Fruit fly (Drosophila melanogaster) whole organism, embryonic: ENCODE data around the gene Gga.

Experiments
- Awh ChIP-seq: fragments of 200-800 bp; sonication (Bioruptor generic); IDR thresholded peaks from 2 replicates; pipeline ENCODE4, ENCODE4 v1.3.6; 2022; ENCODE audit warnings: missing biosample characterization, missing genetic modification characterization
- CG10267 ChIP-seq: fragments of 200-800 bp; sonication (Bioruptor generic); optimal IDR thresholded peaks from 2 replicates; lab custom pipeline; 2018; ENCODE audit warnings: missing biosample characterization, mild to moderate bottlenecking, missing genetic modification characterization, moderate library complexity
- CG10366 ChIP-seq: fragments of 200-800 bp; sonication (Bioruptor generic); IDR thresholded peaks from 2 replicates; pipeline ENCODE4 v1.3.6; 2022; ENCODE audit warnings: missing biosample characterization, missing genetic modification characterization
- CG10431 ChIP-seq: fragments of 200-800 bp; sonication (Bioruptor generic); optimal IDR thresholded peaks from 3 replicates; lab custom pipeline; 2018; ENCODE audit warnings: missing biosample characterization, mild to moderate bottlenecking, missing genetic modification characterization
- CG11085 ChIP-seq: fragments of 200-800 bp; sonication (Bioruptor generic); IDR thresholded peaks from 2 replicates; pipeline ENCODE4 v1.3.6; 2022; ENCODE audit warnings: missing biosample characterization, missing genetic modification characterization
- CG11560 ChIP-seq: fragments of 200-800 bp; sonication (Bioruptor generic); IDR thresholded peaks from 3 replicates; pipeline ENCODE4 v1.3.6; 2022; ENCODE audit warnings: missing biosample characterization, missing genetic modification characterization
- CG11695 ChIP-seq: fragments of 200-800 bp; sonication (Bioruptor generic); IDR thresholded peaks from 3 replicates; pipeline ENCODE4 v1.3.6; 2022; ENCODE audit warnings: missing biosample characterization, missing genetic modification characterization
- CG1233 ChIP-seq: fragments of 200-800 bp; sonication (Bioruptor generic); optimal IDR thresholded peaks from 4 replicates; lab custom pipeline; 2018; ENCODE audit warnings: missing biosample characterization, mild to moderate bottlenecking, missing genetic modification characterization
- CG12391 ChIP-seq: fragments of 200-800 bp; sonication (Bioruptor generic); optimal IDR thresholded peaks from 3 replicates; lab custom pipeline; 2018; ENCODE audit warnings: missing biosample characterization, mild to moderate bottlenecking, missing genetic modification characterization, moderate library complexity
- CG12769 ChIP-seq: fragments of 200-800 bp; sonication (Bioruptor generic); optimal IDR thresholded peaks from 2 replicates; lab custom pipeline; 2019; ENCODE audit warnings: missing biosample characterization, mild to moderate bottlenecking, missing genetic modification characterization, moderate library complexity
- CG14667 ChIP-seq: fragments of 200-800 bp; sonication (Bioruptor generic); IDR thresholded peaks from 2 replicates; pipeline ENCODE4 v1.3.6; 2022; ENCODE audit warnings: missing biosample characterization, missing genetic modification characterization
- CG15269 ChIP-seq: fragments of 200-800 bp; sonication (Bioruptor generic); optimal IDR thresholded peaks from 2 replicates; lab custom pipeline; 2018; ENCODE audit warnings: missing biosample characterization, mild to moderate bottlenecking, missing genetic modification characterization, moderate library complexity
- CG15601 ChIP-seq: fragments of 200-800 bp; sonication (Bioruptor generic); optimal IDR thresholded peaks from 3 replicates; lab custom pipeline; 2019; ENCODE audit warnings: missing biosample characterization, mild to moderate bottlenecking, missing genetic modification characterization, moderate library complexity
- CG1603 ChIP-seq: fragments of 200-800 bp; sonication (Bioruptor generic); optimal IDR thresholded peaks from 2 replicates; lab custom pipeline; 2019; ENCODE audit warnings: missing biosample characterization, mild to moderate bottlenecking, missing genetic modification characterization, moderate library complexity
- CG16813 ChIP-seq: fragments of 200-800 bp; sonication (Bioruptor generic); IDR thresholded peaks from 3 replicates; pipeline ENCODE4 v1.3.6; 2022; ENCODE audit warnings: missing biosample characterization, missing genetic modification characterization; ENCODE audit not compliant: partially characterized antibody
- CG16815 ChIP-seq: fragments of 200-800 bp; sonication (Bioruptor generic); optimal IDR thresholded peaks from 3 replicates; lab custom pipeline; 2017; ENCODE audit warnings: missing biosample characterization, mild to moderate bottlenecking, missing genetic modification characterization
- CG17361 ChIP-seq: fragments of 200-800 bp; sonication (Bioruptor generic); IDR thresholded peaks from 3 replicates; pipeline ENCODE4 v1.3.6; 2022; ENCODE audit warnings: missing biosample characterization, missing genetic modification characterization
- CG1792 ChIP-seq: fragments of 200-800 bp; sonication (Bioruptor generic); optimal IDR thresholded peaks from 2 replicates; lab custom pipeline; 2016; ENCODE audit warnings: missing biosample characterization, missing genetic modification characterization
- CG18599 ChIP-seq: fragments of 200-800 bp; sonication (Bioruptor generic); optimal IDR thresholded peaks from 3 replicates; lab custom pipeline; 2017; ENCODE audit warnings: missing biosample characterization, missing genetic modification characterization, mild to moderate bottlenecking, moderate library complexity, missing genetic modification reagents
- CG3065 ChIP-seq: fragments of 200-800 bp; sonication (Bioruptor generic); optimal IDR thresholded peaks from 2 replicates; lab custom pipeline; 2016; ENCODE audit warnings: missing biosample characterization, missing genetic modification characterization
- CG34376 ChIP-seq: fragments of 200-800 bp; sonication (Bioruptor generic); optimal IDR thresholded peaks from 2 replicates; lab custom pipeline; 2018; ENCODE audit warnings: missing biosample characterization, mild to moderate bottlenecking, missing genetic modification characterization
- CG4404 ChIP-seq: fragments of 200-800 bp; sonication (Bioruptor generic); IDR thresholded peaks from 2 replicates; pipeline ENCODE4 v1.3.6; 2022; ENCODE audit warnings: missing biosample characterization, missing genetic modification characterization
- CG7357 ChIP-seq: fragments of 200-800 bp; sonication (Bioruptor generic); IDR thresholded peaks from 3 replicates; pipeline ENCODE4 v1.3.6; 2022; ENCODE audit warnings: missing biosample characterization, missing genetic modification characterization
- CG8359 ChIP-seq: fragments of 200-800 bp; sonication (Bioruptor generic); optimal IDR thresholded peaks from 2 replicates; lab custom pipeline; 2017; ENCODE audit warnings: missing biosample characterization, mild to moderate bottlenecking, missing genetic modification characterization, borderline replicate concordance
- CoRest ChIP-seq: fragments of 200-800 bp; sonication (Bioruptor generic); optimal IDR thresholded peaks from 3 replicates; lab custom pipeline; 2018; ENCODE audit warnings: missing biosample characterization, mild to moderate bottlenecking, missing genetic modification characterization, moderate library complexity
- CrebB ChIP-seq: fragments of 200-800 bp; sonication (Bioruptor generic); optimal IDR thresholded peaks from 3 replicates; lab custom pipeline; 2018; ENCODE audit warnings: missing biosample characterization, mild to moderate bottlenecking, missing genetic modification characterization
- Fer2 ChIP-seq: fragments of 200-800 bp; sonication (Bioruptor generic); optimal IDR thresholded peaks from 2 replicates; lab custom pipeline; 2018; ENCODE audit warnings: missing biosample characterization, mild to moderate bottlenecking, missing genetic modification characterization, moderate library complexity
- Meics ChIP-seq: fragments of 200-800 bp; sonication (Bioruptor generic); optimal IDR thresholded peaks from 2 replicates; lab custom pipeline; 2017; ENCODE audit warnings: missing biosample characterization, mild to moderate bottlenecking, missing genetic modification characterization
- Nf-YA ChIP-seq: fragments of 200-800 bp; sonication (Bioruptor generic); IDR thresholded peaks from 2 replicates; pipeline ENCODE4 v1.3.6; 2022; ENCODE audit warnings: missing biosample characterization, missing genetic modification characterization
- Six4 ChIP-seq: fragments of 200-800 bp; sonication (Bioruptor generic); optimal IDR thresholded peaks from 2 replicates; lab custom pipeline; 2016; ENCODE audit warnings: missing biosample characterization, missing genetic modification characterization
- Sox100B ChIP-seq: fragments of 200-800 bp; sonication (Bioruptor generic); optimal IDR thresholded peaks from 3 replicates; lab custom pipeline; 2018; ENCODE audit warnings: missing biosample characterization, mild to moderate bottlenecking, missing genetic modification characterization
- Sox102F ChIP-seq: fragments of 200-800 bp; sonication (Bioruptor generic); optimal IDR thresholded peaks from 2 replicates; lab custom pipeline; 2018; ENCODE audit warnings: missing biosample characterization, mild to moderate bottlenecking, missing genetic modification characterization, moderate library complexity
- Sry-δ ChIP-seq: fragments of 200-800 bp; sonication (Bioruptor generic); optimal IDR thresholded peaks from 2 replicates; lab custom pipeline; 2016; ENCODE audit warnings: missing biosample characterization, missing genetic modification characterization
- caup ChIP-seq: fragments of 200-800 bp; sonication (Bioruptor generic); optimal IDR thresholded peaks from 3 replicates; lab custom pipeline; 2017; ENCODE audit warnings: missing biosample characterization, mild to moderate bottlenecking, missing genetic modification characterization, moderate library complexity; ENCODE audit not compliant: severe bottlenecking
- chn ChIP-seq: fragments of 200-800 bp; sonication (Bioruptor generic); optimal IDR thresholded peaks from 2 replicates; lab custom pipeline; 2016; ENCODE audit warnings: missing biosample characterization, missing genetic modification characterization
- cwo ChIP-seq: fragments of 200-800 bp; sonication (Bioruptor generic); optimal IDR thresholded peaks from 3 replicates; lab custom pipeline; 2017; ENCODE audit warnings: missing biosample characterization, missing genetic modification characterization, mild to moderate bottlenecking, moderate library complexity, missing genetic modification reagents
- dmrt11E ChIP-seq: fragments of 200-800 bp; sonication (Bioruptor generic); optimal IDR thresholded peaks from 3 replicates; lab custom pipeline; 2018; ENCODE audit warnings: missing biosample characterization, mild to moderate bottlenecking, missing genetic modification characterization, moderate library complexity
- dpn ChIP-seq, 2 experiments: fragments of 200-800 bp; sonication (Bioruptor generic); optimal IDR thresholded peaks; 3 replicates each; lab custom pipeline; 2016; ENCODE audit warnings: missing biosample characterization in 2 of 2, missing genetic modification characterization in 2 of 2
- ems ChIP-seq: fragments of 200-800 bp; sonication (Bioruptor generic); optimal IDR thresholded peaks from 3 replicates; lab custom pipeline; 2016; ENCODE audit warnings: missing biosample characterization, missing genetic modification characterization
- fd3F ChIP-seq: fragments of 200-800 bp; sonication (Bioruptor generic); optimal IDR thresholded peaks from 2 replicates; lab custom pipeline; 2018; ENCODE audit warnings: missing biosample characterization, mild to moderate bottlenecking, missing genetic modification characterization, moderate library complexity
- fru ChIP-seq: fragments of >200 bp; optimal IDR thresholded peaks from 2 replicates; lab custom pipeline; 2017
- gem ChIP-seq: fragments of 200-800 bp; sonication (Bioruptor generic); optimal IDR thresholded peaks from 2 replicates; lab custom pipeline; 2019; ENCODE audit warnings: missing biosample characterization, mild to moderate bottlenecking, missing genetic modification characterization, moderate library complexity
- gsb-n ChIP-seq: fragments of 200-800 bp; sonication (Bioruptor generic); optimal IDR thresholded peaks from 3 replicates; lab custom pipeline; 2018; ENCODE audit warnings: missing biosample characterization, mild to moderate bottlenecking, missing genetic modification characterization
- lilli ChIP-seq: fragments of 200-800 bp; sonication (Bioruptor generic); optimal IDR thresholded peaks from 3 replicates; lab custom pipeline; 2016; ENCODE audit warnings: missing biosample characterization, missing genetic modification characterization
- mam ChIP-seq: fragments of 200-800 bp; sonication (Bioruptor generic); optimal IDR thresholded peaks from 3 replicates; lab custom pipeline; 2016; ENCODE audit warnings: missing biosample characterization, missing genetic modification characterization
- nau ChIP-seq: fragments of 200-800 bp; sonication (Bioruptor generic); optimal IDR thresholded peaks from 3 replicates; lab custom pipeline; 2017; ENCODE audit warnings: missing biosample characterization, mild to moderate bottlenecking, missing genetic modification characterization, missing genetic modification reagents
- slou ChIP-seq: fragments of 200-800 bp; sonication (Bioruptor generic); optimal IDR thresholded peaks from 3 replicates; lab custom pipeline; 2016; ENCODE audit warnings: missing biosample characterization, missing genetic modification characterization
- trem ChIP-seq: fragments of 200-800 bp; optimal IDR thresholded peaks from 3 replicates; lab custom pipeline; 2019; ENCODE audit warnings: missing biosample characterization, mild to moderate bottlenecking, missing genetic modification characterization, moderate library complexity
- ttk ChIP-seq: fragments of 200-800 bp; sonication (Bioruptor generic); IDR thresholded peaks from 2 replicates; pipeline ENCODE4 v2.1.2; 2022; ENCODE audit warnings: missing biosample characterization, missing genetic modification characterization
- vvl ChIP-seq: fragments of 200-800 bp; sonication (Bioruptor generic); IDR thresholded peaks from 2 replicates; pipeline ENCODE4 v1.3.6; 2022; ENCODE audit warnings: missing biosample characterization, missing genetic modification characterization

Gga gene

dm6 chrX:9652006-9652405, 51.2 kb downstream of the Gga start (continued):
- TF ChIP-seq CG12769 (tag; lab: Kevin White, UChicago) = peak; percentile 61
- peak in 1 of 2 experiments; percentile 51 for TF ChIP-seq dpn (GFP tag; optimal IDR thresholded peaks at IDR 0.05; lab: Kevin White, UChicago)
- TF ChIP-seq ttk (GFP tag; lab: Robert Waterston, UW) = peak; percentile 73
- TF ChIP-seq CG15601 (tag; lab: Kevin White, UChicago) = peak; percentile 44
- TF ChIP-seq gsb-n = peak; percentile 31
- TF ChIP-seq Sox100B (GFP tag; lab: Kevin White, UChicago) = peak; percentile 37
- TF ChIP-seq CG11695 (GFP tag; lab: Robert Waterston, UW) = 0 out of 3 replicates have a peak, but pooled peaks have one; percentile 38
- no peak for TF ChIP-seq CG34376 (GFP tag; lab: Kevin White, UChicago)
- no peak; the same call in 1 of the 2 replicates for TF ChIP-seq CG4404 (GFP tag; lab: Robert Waterston, UW)
- no peak for TF ChIP-seq slou (GFP tag; lab: Kevin White, UChicago)
- TF ChIP-seq CG11085 (GFP tag; lab: Robert Waterston, UW) = no peak
- TF ChIP-seq Sox102F (GFP tag; lab: Kevin White, UChicago) = peak; percentile 82
- TF ChIP-seq CG1233 (GFP tag; lab: Kevin White, UChicago) = peak; percentile 52
- no peak for TF ChIP-seq CG3065
- TF ChIP-seq mam (GFP tag; lab: Kevin White, UChicago) = no peak
- no peak for TF ChIP-seq CG1792
- peak; percentile 65 for TF ChIP-seq CG10366 (GFP tag; lab: Robert Waterston, UW)
- TF ChIP-seq Meics = peak; percentile 24
- TF ChIP-seq Awh (GFP tag; lab: Robert Waterston, UW) = peak; percentile 80
- TF ChIP-seq CG18599 (GFP tag; lab: Kevin White, UChicago) = peak; percentile 25
- TF ChIP-seq ems (GFP tag; lab: Kevin White, UChicago) = no peak
- 0 out of 2 replicates have a peak, but pooled peaks have one; percentile 48 for TF ChIP-seq Nf-YA (GFP tag; lab: Robert Waterston, UW)
- TF ChIP-seq Six4 = peak; percentile 39
- TF ChIP-seq Fer2 (tag; lab: Kevin White, UChicago) = peak; percentile 1
- TF ChIP-seq CG16815 (GFP tag; lab: Kevin White, UChicago) = peak; percentile 8
- TF ChIP-seq CoRest = peak; percentile 49
- TF ChIP-seq Sry-δ (GFP tag; lab: Kevin White, UChicago) = no peak
- TF ChIP-seq CG10431 (GFP tag; lab: Kevin White, UChicago) = no peak
- no peak for TF ChIP-seq CrebB (tag; lab: Kevin White, UChicago)
- TF ChIP-seq CG16813 (GFP tag; lab: Robert Waterston, UW) = no peak
- peak; percentile 51 for TF ChIP-seq CG12391
- TF ChIP-seq CG8359 = peak; percentile 22
- TF ChIP-seq nau = peak; percentile 37
- peak; percentile 22 for TF ChIP-seq dmrt11E
- peak; percentile 36; the same call in 1 of the 2 replicates for TF ChIP-seq CG14667 (GFP tag; lab: Robert Waterston, UW)
- TF ChIP-seq caup (GFP tag; lab: Kevin White, UChicago) = peak; percentile 29
- TF ChIP-seq CG17361 = peak; percentile 40; the same call in 1 of the 3 replicates
- peak; percentile 42 for TF ChIP-seq lilli (GFP tag; lab: Kevin White, UChicago)
- no peak for TF ChIP-seq fru
- peak; percentile 79 for TF ChIP-seq vvl (GFP tag; lab: Robert Waterston, UW)
- peak; percentile 13 for TF ChIP-seq fd3F (GFP tag; lab: Kevin White, UChicago)
- peak; percentile 14 for TF ChIP-seq chn (GFP tag; lab: Kevin White, UChicago)
- TF ChIP-seq CG11560 (tag; lab: Robert Waterston, UW) = no peak
- TF ChIP-seq cwo (GFP tag; lab: Kevin White, UChicago) = peak; percentile 18
- TF ChIP-seq CG10267 (tag; lab: Kevin White, UChicago) = peak; percentile 19
- TF ChIP-seq CG1603 (tag; lab: Kevin White, UChicago) = peak; percentile 54
- peak; percentile 69 for TF ChIP-seq CG15269 (tag; lab: Kevin White, UChicago)
- peak; percentile 68 for TF ChIP-seq gem (tag; lab: Kevin White, UChicago)
- TF ChIP-seq CG7357 (GFP tag; lab: Robert Waterston, UW) = no peak
- peak; percentile 0 for TF ChIP-seq trem (tag; lab: Kevin White, UChicago)
